Fruit fly (Drosophila melanogaster) Kc167 (cell line): Measurements from ENCODE around the gene meigo.

Experiments used
- Myc ChIP-seq: fragments of >200 bp; optimal IDR thresholded peaks from 2 replicates; lab custom pipeline; 2017; ENCODE audit warnings: missing external identifiers
- Sin3A ChIP-seq: fragments of >200 bp; optimal IDR thresholded peaks from 2 replicates; lab custom pipeline; 2018; ENCODE audit warnings: missing external identifiers
- h ChIP-seq: fragments of >200 bp; optimal IDR thresholded peaks from 3 replicates; lab custom pipeline; 2018; ENCODE audit warnings: missing external identifiers
- insv ChIP-seq: fragments of >200 bp; optimal IDR thresholded peaks from 3 replicates; lab custom pipeline; 2018; ENCODE audit warnings: missing external identifiers
- psq ChIP-seq: fragments of >200 bp; optimal IDR thresholded peaks from 2 replicates; lab custom pipeline; 2017; ENCODE audit warnings: missing external identifiers
- ttk ChIP-seq: sonication (Bioruptor generic); optimal IDR thresholded peaks from 2 replicates; lab custom pipeline; 2017; ENCODE audit warnings: missing external identifiers

dm6 chr3R:21169525-21170149 is 31.6 kb downstream of the meigo start:
- TF ChIP-seq psq (lab: Kevin White, UChicago), result no peak
- TF ChIP-seq insv (lab: Kevin White, UChicago), result no peak
- no peak for TF ChIP-seq Sin3A (lab: Kevin White, UChicago)
- no peak for TF ChIP-seq Myc (lab: Kevin White, UChicago)
- no peak for TF ChIP-seq h (lab: Kevin White, UChicago)
- no peak for TF ChIP-seq ttk
